Worm (Caenorhabditis elegans) whole organism, L3 larva: ENCODE measurements around the gene ZK470.2.

ENCODE experiments used
- R02D3.7 ChIP-seq: fragments of 150-350 bp; optimal IDR thresholded peaks from 2 replicates; lab custom pipeline; 2014; ENCODE audit warnings: missing biosample characterization, missing genetic modification characterization
- ama-1 ChIP-seq: fragments of 150-350 bp; optimal IDR thresholded peaks from 2 replicates; lab custom pipeline; 2018
- ceh-82 ChIP-seq: fragments of 150-350 bp; optimal IDR thresholded peaks from 2 replicates; lab custom pipeline; 2014; ENCODE audit warnings: missing biosample characterization, missing genetic modification characterization
- egl-27 ChIP-seq: sonication (generic microtip); optimal IDR thresholded peaks from 4 replicates; lab custom pipeline; 2017; ENCODE audit warnings: missing biosample characterization, missing genetic modification reagents, missing genetic modification characterization
- egl-5 ChIP-seq: fragments of 150-350 bp; optimal IDR thresholded peaks from 2 replicates; lab custom pipeline; 2017; ENCODE audit warnings: missing biosample characterization, missing genetic modification reagents, missing genetic modification characterization, inconsistent platforms
- elt-1 ChIP-seq: fragments of 150-350 bp; optimal IDR thresholded peaks from 2 replicates; lab custom pipeline; 2014; ENCODE audit warnings: missing biosample characterization, missing genetic modification characterization
- elt-2 ChIP-seq: sonication (generic microtip); optimal IDR thresholded peaks from 2 replicates; lab custom pipeline; 2016; ENCODE audit warnings: missing genetic modification reagents, mild to moderate bottlenecking, missing genetic modification characterization, missing compliant biosample characterization
- elt-3 ChIP-seq, 3 experiments: fragments of 150-350 bp in 1 of 3; sonication (generic microtip) in 2 of 3; optimal IDR thresholded peaks; 2 replicates in 2 of 3; 4 replicates in 1 of 3; lab custom pipeline; 2014 to 2017; ENCODE audit warnings: missing biosample characterization in 3 of 3, missing genetic modification characterization in 3 of 3
- eor-1 ChIP-seq, 2 experiments: fragments of 150-350 bp; optimal IDR thresholded peaks; 2 replicates each; lab custom pipeline; 2014 to 2018; ENCODE audit warnings: missing biosample characterization in 2 of 2, missing genetic modification characterization in 2 of 2
- fos-1 ChIP-seq: fragments of 150-350 bp; optimal IDR thresholded peaks from 2 replicates; lab custom pipeline; 2014; ENCODE audit warnings: missing biosample characterization, missing genetic modification characterization
- jun-1 ChIP-seq: fragments of 150-350 bp; optimal IDR thresholded peaks from 2 replicates; lab custom pipeline; 2014; ENCODE audit warnings: missing biosample characterization, missing genetic modification reagents, missing genetic modification characterization
- lin-15B ChIP-seq: fragments of 150-350 bp; optimal IDR thresholded peaks from 2 replicates; lab custom pipeline; 2014; ENCODE audit warnings: missing biosample characterization, missing genetic modification characterization
- mdl-1 ChIP-seq: fragments of 150-350 bp; optimal IDR thresholded peaks from 2 replicates; lab custom pipeline; 2014; ENCODE audit warnings: missing biosample characterization, missing genetic modification characterization
- nfya-1 ChIP-seq: sonication (generic microtip); optimal IDR thresholded peaks from 2 replicates; lab custom pipeline; 2017; ENCODE audit warnings: missing genetic modification characterization, mild to moderate bottlenecking, missing compliant biosample characterization, antibody characterized with exemption, moderate library complexity; ENCODE audit not compliant: insufficient read depth
- nhr-11 ChIP-seq: fragments of 150-350 bp; optimal IDR thresholded peaks from 2 replicates; lab custom pipeline; 2014; ENCODE audit warnings: missing biosample characterization, missing genetic modification characterization
- nhr-23 ChIP-seq: fragments of 150-350 bp; optimal IDR thresholded peaks from 2 replicates; lab custom pipeline; 2014; ENCODE audit warnings: missing biosample characterization, missing genetic modification reagents, missing genetic modification characterization
- nhr-25 ChIP-seq: sonication (generic microtip); optimal IDR thresholded peaks from 2 replicates; lab custom pipeline; 2017; ENCODE audit warnings: missing biosample characterization, missing genetic modification characterization
- nhr-28 ChIP-seq: fragments of 150-350 bp; optimal IDR thresholded peaks from 2 replicates; lab custom pipeline; 2014; ENCODE audit warnings: missing biosample characterization, missing genetic modification characterization
- nhr-43 ChIP-seq: sonication (generic microtip); optimal IDR thresholded peaks from 2 replicates; lab custom pipeline; 2016; ENCODE audit warnings: mild to moderate bottlenecking, missing genetic modification characterization, missing compliant biosample characterization; ENCODE audit not compliant: poor library complexity, severe bottlenecking
- nhr-67 ChIP-seq: fragments of 150-350 bp; optimal IDR thresholded peaks from 2 replicates; lab custom pipeline; 2014; ENCODE audit warnings: missing biosample characterization, missing genetic modification characterization
- nhr-76 ChIP-seq: fragments of 150-350 bp; sonication (generic microtip); optimal IDR thresholded peaks from 5 replicates; lab custom pipeline; 2014; ENCODE audit warnings: missing biosample characterization, missing genetic modification characterization
- nhr-77 ChIP-seq: fragments of 150-350 bp; optimal IDR thresholded peaks from 2 replicates; lab custom pipeline; 2014; ENCODE audit warnings: missing biosample characterization, missing genetic modification characterization
- pha-4 ChIP-seq: fragments of 150-350 bp; optimal IDR thresholded peaks from 2 replicates; lab custom pipeline; 2014; ENCODE audit warnings: missing biosample characterization, missing genetic modification reagents, missing genetic modification characterization
- pqm-1 ChIP-seq: fragments of 150-350 bp; optimal IDR thresholded peaks from 2 replicates; lab custom pipeline; 2017; ENCODE audit warnings: missing biosample characterization, missing genetic modification characterization, inconsistent platforms
- sea-2 ChIP-seq: fragments of 150-350 bp; sonication (generic microtip); optimal IDR thresholded peaks from 4 replicates; lab custom pipeline; 2014; ENCODE audit warnings: missing biosample characterization, missing genetic modification reagents, missing genetic modification characterization
- skn-1 ChIP-seq: fragments of 150-350 bp; optimal IDR thresholded peaks from 2 replicates; lab custom pipeline; 2014; ENCODE audit warnings: missing biosample characterization, missing genetic modification characterization
- snpc-4 ChIP-seq: fragments of 150-350 bp; optimal IDR thresholded peaks from 2 replicates; lab custom pipeline; 2014; ENCODE audit warnings: missing biosample characterization, missing genetic modification characterization
- tbx-2 ChIP-seq: sonication (generic microtip); optimal IDR thresholded peaks from 2 replicates; lab custom pipeline; 2016; ENCODE audit warnings: mild to moderate bottlenecking, missing genetic modification characterization, missing compliant biosample characterization
- unc-62 ChIP-seq: fragments of 150-350 bp; sonication (generic microtip); optimal IDR thresholded peaks from 4 replicates; lab custom pipeline; 2014; ENCODE audit warnings: missing biosample characterization, missing genetic modification reagents, missing genetic modification characterization
- ztf-11 ChIP-seq: fragments of 150-350 bp; optimal IDR thresholded peaks from 2 replicates; lab custom pipeline; 2014; ENCODE audit warnings: missing biosample characterization, missing genetic modification characterization
- ztf-4 ChIP-seq: fragments of 150-350 bp; optimal IDR thresholded peaks from 2 replicates; lab custom pipeline; 2014; ENCODE audit warnings: missing biosample characterization, missing genetic modification characterization

The ZK470.2 gene

ce11 chrX:4138413-4139193, 3.6 kb downstream of the ZK470.2 start:
- TF ChIP-seq tbx-2 (tag; lab: Kevin White, UChicago) (no peak), ama-1 (lab: Kevin White, UChicago) (peak; percentile 54), fos-1 (tag; lab: Kevin White, UChicago) (no peak), nhr-23 (tag; lab: Kevin White, UChicago) (peak; percentile 50), pha-4 (no peak), pqm-1 (tag; lab: Kevin White, UChicago) (no peak), nhr-77 (tag; lab: Kevin White, UChicago) (no peak), nhr-43 (tag; lab: Kevin White, UChicago) (peak; percentile 68), ztf-11 (no peak), R02D3.7 (tag; lab: Kevin White, UChicago) (no peak), nhr-25 (peak; percentile 46), ceh-82 (tag; lab: Kevin White, UChicago) (no peak), egl-27 (tag; lab: Kevin White, UChicago) (no peak), snpc-4 (tag; lab: Kevin White, UChicago) (peak; percentile 0), egl-5 (no peak), elt-1 (tag; lab: Kevin White, UChicago) (no peak), nhr-67 (tag; lab: Kevin White, UChicago) (no peak), skn-1 (tag; lab: Kevin White, UChicago) (no peak), jun-1 (tag; lab: Kevin White, UChicago) (no peak), sea-2 (GFP tag; lab: Kevin White, UChicago) (no peak)

- no peak for TF ChIP-seq unc-62 (GFP tag; lab: Kevin White, UChicago)
- TF ChIP-seq sea-2 (GFP tag; lab: Kevin White, UChicago), result no peak
- peak; percentile 43 for TF ChIP-seq nhr-11
- no peak for TF ChIP-seq nhr-76 (tag; lab: Kevin White, UChicago)
- TF ChIP-seq egl-5, result no peak
- TF ChIP-seq elt-2 (tag; lab: Kevin White, UChicago), result peak; percentile 33
- TF ChIP-seq ama-1 (lab: Kevin White, UChicago), result peak; percentile 65
- TF ChIP-seq pha-4, result peak; percentile 58
- TF ChIP-seq elt-3 (tag; optimal IDR thresholded peaks at IDR 0.05; lab: Kevin White, UChicago), result peak in 1 of 3 experiments; percentile 11
- TF ChIP-seq ztf-4 (tag; lab: Kevin White, UChicago), result peak; percentile 73
- no peak for TF ChIP-seq eor-1 (tag; optimal IDR thresholded peaks at IDR 0.05; lab: Kevin White, UChicago)
- peak; percentile 45 for TF ChIP-seq nfya-1 (tag; lab: Kevin White, UChicago)
- TF ChIP-seq, all 47 proteins: peak for 7
These were observed 4.9 kb downstream of the ZK470.2 start, which contains the start of gene ZK470.4 for ce11 chrX:4139593-4140565. Gene ZK470.4 (minus strand): TSS chrX:4139767.

- peak; percentile 40 for TF ChIP-seq mdl-1
- TF ChIP-seq elt-3 (tag; optimal IDR thresholded peaks at IDR 0.05; lab: Kevin White, UChicago), result peak in 1 of 3 experiments; percentile 68
- peak; percentile 61 for TF ChIP-seq ama-1 (lab: Kevin White, UChicago)
- peak; percentile 33 for TF ChIP-seq nhr-23 (tag; lab: Kevin White, UChicago)
- peak; percentile 23 for TF ChIP-seq nfya-1 (tag; lab: Kevin White, UChicago)
- peak; percentile 33 for TF ChIP-seq nhr-25
- no peak for TF ChIP-seq egl-27 (tag; lab: Kevin White, UChicago)
- peak; percentile 23 for TF ChIP-seq elt-2 (tag; lab: Kevin White, UChicago)
- no peak for TF ChIP-seq nhr-28
- no peak for TF ChIP-seq lin-15B (tag; lab: Kevin White, UChicago)
- peak; percentile 35 for TF ChIP-seq jun-1 (tag; lab: Kevin White, UChicago)
- peak; percentile 79 for TF ChIP-seq egl-5
- TF ChIP-seq, all 47 proteins: peak for 9
These were observed 5.9 kb downstream of the ZK470.2 start for ce11 chrX:4140755-4141417.
